Worm (Caenorhabditis elegans) whole organism, early embryonic: ENCODE data around the gene lam-2.

ENCODE experiments used
- B0310.2 ChIP-seq: sonication (generic microtip); optimal IDR thresholded peaks from 2 replicates; lab custom pipeline; 2016; ENCODE audit warnings: mild to moderate bottlenecking, missing genetic modification characterization, missing compliant biosample characterization
- F13C5.2 ChIP-seq: sonication (generic microtip); optimal IDR thresholded peaks from 2 replicates; lab custom pipeline; 2017; ENCODE audit warnings: mild to moderate bottlenecking, missing genetic modification characterization, inconsistent platforms, missing compliant biosample characterization
- aly-1 ChIP-seq: sonication (generic microtip); optimal IDR thresholded peaks from 2 replicates; lab custom pipeline; 2016; ENCODE audit warnings: missing genetic modification characterization, missing compliant biosample characterization
- ama-1 ChIP-seq: fragments of 150-350 bp; optimal IDR thresholded peaks from 2 replicates; lab custom pipeline; 2014
- ceh-13 ChIP-seq: fragments of 200-800 bp; sonication (Bioruptor generic); optimal IDR thresholded peaks from 2 replicates; lab custom pipeline; 2018; ENCODE audit warnings: mild to moderate bottlenecking, missing genetic modification characterization, missing compliant biosample characterization
- ceh-36 ChIP-seq: sonication (generic microtip); optimal IDR thresholded peaks from 2 replicates; lab custom pipeline; 2016; ENCODE audit warnings: missing genetic modification characterization, inconsistent platforms, missing compliant biosample characterization
- ets-7 ChIP-seq: sonication (generic microtip); optimal IDR thresholded peaks from 2 replicates; lab custom pipeline; 2016; ENCODE audit warnings: missing genotype, missing genetic modification characterization, missing compliant biosample characterization
- flt-1 ChIP-seq: fragments of 200-800 bp; sonication (Bioruptor generic); IDR thresholded peaks from 2 replicates; pipeline ENCODE4 v1.3.6; 2022; ENCODE audit warnings: missing genetic modification characterization, missing compliant biosample characterization
- hmbx-1 ChIP-seq: sonication (generic microtip); optimal IDR thresholded peaks from 2 replicates; lab custom pipeline; 2016; ENCODE audit warnings: mild to moderate bottlenecking, missing genetic modification characterization, missing compliant biosample characterization
- hmg-4 ChIP-seq: fragments of 200-800 bp; sonication (Bioruptor generic); optimal IDR thresholded peaks from 2 replicates; lab custom pipeline; 2018; ENCODE audit warnings: mild to moderate bottlenecking, missing genetic modification characterization, missing compliant biosample characterization
- hnd-1 ChIP-seq: sonication (generic microtip); optimal IDR thresholded peaks from 2 replicates; lab custom pipeline; 2016; ENCODE audit warnings: missing genetic modification characterization, missing compliant biosample characterization
- pes-1 ChIP-seq: fragments of 200-800 bp; sonication (Bioruptor generic); IDR thresholded peaks from 2 replicates; pipeline ENCODE4 v1.3.6; 2022; ENCODE audit warnings: missing genetic modification reagents, missing genetic modification characterization, missing compliant biosample characterization
- scrt-1 ChIP-seq: fragments of 200-800 bp; sonication (Bioruptor generic); IDR thresholded peaks from 2 replicates; pipeline ENCODE4 v1.3.6; 2022; ENCODE audit warnings: missing genetic modification characterization, missing compliant biosample characterization
- sea-1 ChIP-seq: fragments of 200-800 bp; sonication (Bioruptor generic); conservative IDR thresholded peaks from 2 replicates; pipeline ENCODE4 v1.3.6; 2022; ENCODE audit warnings: missing genetic modification characterization, missing compliant biosample characterization
- tbx-11 ChIP-seq: fragments of 200-800 bp; sonication (Bioruptor generic); IDR thresholded peaks from 2 replicates; pipeline ENCODE4 v1.3.6; 2022; ENCODE audit warnings: missing genetic modification characterization, missing compliant biosample characterization
- tbx-37 ChIP-seq: fragments of 200-800 bp; sonication (Bioruptor generic); conservative IDR thresholded peaks from 2 replicates; pipeline ENCODE4 v1.3.6; 2022; ENCODE audit warnings: missing genetic modification reagents, missing genetic modification characterization, missing compliant biosample characterization
- tra-4 ChIP-seq: sonication (generic microtip); optimal IDR thresholded peaks from 2 replicates; lab custom pipeline; 2017; ENCODE audit warnings: missing genetic modification characterization, missing compliant biosample characterization

Gene lam-2

DNA sequence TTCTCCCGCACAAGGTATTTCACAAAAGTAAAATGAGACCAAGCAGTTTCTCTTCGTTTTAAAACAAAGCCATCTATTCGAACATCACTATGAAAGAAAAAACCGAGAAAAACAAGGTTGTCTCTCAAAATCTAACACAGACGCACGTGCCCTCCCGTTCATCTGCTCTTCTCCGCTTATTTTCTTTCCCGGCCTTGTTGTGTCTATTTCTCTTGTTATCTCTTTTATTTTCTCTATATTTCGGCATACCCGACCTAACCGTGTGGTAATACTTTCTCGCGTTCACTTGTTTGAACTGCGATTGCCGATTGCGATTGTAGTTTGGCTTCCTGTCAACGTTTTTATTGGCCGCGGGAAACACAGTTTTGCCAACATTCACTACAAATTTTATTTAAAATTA, 21.6 kb downstream of the lam-2 start:
- TF ChIP-seq flt-1 = no peak
- no peak for TF ChIP-seq hmg-4 (GFP tag; lab: Kevin White, UChicago)
- TF ChIP-seq hnd-1 (tag; lab: Kevin White, UChicago) = no peak
- no peak for TF ChIP-seq B0310.2
- TF ChIP-seq tra-4 (tag; lab: Kevin White, UChicago) = no peak
- TF ChIP-seq pes-1 = no peak

DNA sequence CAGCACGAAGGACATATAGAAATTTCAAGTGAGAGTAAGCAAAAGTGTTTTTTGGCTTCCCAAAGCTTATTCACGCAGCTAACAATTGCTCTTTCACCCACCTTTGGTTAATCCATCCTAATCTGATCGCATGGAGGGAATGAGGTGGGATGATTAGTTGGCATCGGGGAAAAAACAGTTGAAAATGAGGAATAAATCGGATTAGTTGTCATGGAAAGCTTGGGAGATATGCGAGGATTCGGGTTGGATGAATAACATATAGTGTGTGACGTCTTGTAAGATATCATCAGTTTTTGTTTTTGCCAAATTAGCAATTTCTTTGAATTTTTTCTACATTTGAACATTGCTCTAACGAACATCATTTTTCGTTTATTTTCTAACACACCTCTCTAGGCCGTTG, 22.4 kb downstream of the lam-2 start:
- TF ChIP-seq tra-4 (tag; lab: Kevin White, UChicago) = no peak
- TF ChIP-seq ceh-13 (GFP tag; lab: Kevin White, UChicago) = no peak

DNA sequence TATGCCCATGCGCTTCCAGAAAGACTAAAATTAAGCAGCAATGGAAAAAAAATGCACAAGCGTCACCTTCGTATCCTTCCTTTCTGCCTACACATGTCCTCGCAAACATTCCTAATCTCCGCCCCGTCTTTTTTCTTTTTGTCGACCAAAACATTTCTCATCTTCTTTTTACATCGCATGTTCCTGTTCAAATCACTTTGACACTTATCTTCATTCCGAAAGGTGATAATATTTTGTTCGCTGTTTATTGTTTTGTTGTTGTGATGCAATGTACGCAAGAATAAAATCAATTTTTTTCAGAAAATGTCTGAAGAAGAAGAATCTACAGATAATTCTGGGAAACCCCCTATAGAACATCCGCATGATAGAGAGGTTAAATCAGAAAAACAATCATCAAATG, 24.7 kb downstream of the lam-2 start, which contains the start of gene ist-1:
Gene ist-1 (plus strand): TSS at position 301 of the 400 bp plus-strand sequence.
- no peak for TF ChIP-seq sea-1
- TF ChIP-seq tbx-37 (GFP tag; lab: Robert Waterston, UW) = no peak
- TF ChIP-seq ceh-13 (GFP tag; lab: Kevin White, UChicago) = no peak
- TF ChIP-seq hmg-4 (GFP tag; lab: Kevin White, UChicago) = no peak
- TF ChIP-seq aly-1 (tag; lab: Kevin White, UChicago) = no peak
- no peak for TF ChIP-seq tra-4 (tag; lab: Kevin White, UChicago)
- TF ChIP-seq hmbx-1 (tag; lab: Kevin White, UChicago) = no peak
- no peak for TF ChIP-seq F13C5.2
- TF ChIP-seq flt-1 = no peak
- no peak for TF ChIP-seq hnd-1 (tag; lab: Kevin White, UChicago)
- TF ChIP-seq scrt-1 = no peak
- TF ChIP-seq ets-7 = no peak
- no peak for TF ChIP-seq B0310.2

DNA sequence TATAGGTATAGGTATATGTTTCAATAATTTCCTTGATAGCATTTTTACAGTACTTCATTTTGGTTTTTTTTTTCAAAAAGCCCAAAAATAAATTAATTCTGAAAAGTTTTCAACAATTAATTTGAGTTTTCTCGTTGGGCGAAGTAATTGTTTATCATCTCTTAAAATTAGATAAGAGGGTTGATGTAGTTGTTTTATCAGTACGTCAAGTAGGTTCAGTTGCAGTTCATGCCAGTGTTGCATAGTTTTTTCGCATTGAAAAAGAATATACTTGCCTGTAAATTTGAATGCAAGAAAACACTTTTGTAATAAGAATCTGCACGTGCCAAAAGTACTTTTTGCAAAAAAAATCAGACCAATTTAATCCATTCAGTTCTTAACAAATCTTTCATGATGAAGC, 25.9 kb downstream of the lam-2 start:
- TF ChIP-seq hnd-1 (tag; lab: Kevin White, UChicago) (no peak), ceh-36 (no peak), ceh-13 (GFP tag; lab: Kevin White, UChicago) (no peak), ama-1 (lab: Kevin White, UChicago) (no peak), tbx-11 (no peak), aly-1 (tag; lab: Kevin White, UChicago) (no peak)

DNA sequence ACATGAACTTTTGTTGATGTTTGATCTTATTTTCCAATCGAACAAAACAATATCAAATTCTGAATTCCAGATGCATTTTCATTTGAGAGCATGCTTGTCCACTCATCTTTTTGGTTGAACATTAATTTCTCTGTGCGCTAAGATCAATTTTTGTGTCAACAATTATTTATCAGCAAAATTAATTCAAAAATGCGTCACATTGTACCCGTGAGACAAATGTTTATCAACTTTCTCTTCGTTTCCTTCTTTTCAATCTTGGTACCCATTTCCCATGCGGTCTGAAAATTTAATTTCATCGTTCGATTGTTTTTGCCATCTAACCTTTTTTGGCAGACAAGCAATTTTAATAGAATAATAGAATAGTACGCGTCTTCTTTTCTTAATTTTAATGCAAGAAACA, 27.0 kb downstream of the lam-2 start:
- TF ChIP-seq sea-1 (no peak), aly-1 (tag; lab: Kevin White, UChicago) (no peak), pes-1 (no peak), ets-7 (no peak), hmbx-1 (tag; lab: Kevin White, UChicago) (no peak), tra-4 (tag; lab: Kevin White, UChicago) (no peak), flt-1 (no peak), ceh-36 (no peak), B0310.2 (no peak), tbx-37 (GFP tag; lab: Robert Waterston, UW) (no peak), ceh-13 (GFP tag; lab: Kevin White, UChicago) (no peak), hnd-1 (tag; lab: Kevin White, UChicago) (no peak), scrt-1 (no peak), F13C5.2 (no peak), ama-1 (lab: Kevin White, UChicago) (no peak), tbx-11 (no peak)

DNA sequence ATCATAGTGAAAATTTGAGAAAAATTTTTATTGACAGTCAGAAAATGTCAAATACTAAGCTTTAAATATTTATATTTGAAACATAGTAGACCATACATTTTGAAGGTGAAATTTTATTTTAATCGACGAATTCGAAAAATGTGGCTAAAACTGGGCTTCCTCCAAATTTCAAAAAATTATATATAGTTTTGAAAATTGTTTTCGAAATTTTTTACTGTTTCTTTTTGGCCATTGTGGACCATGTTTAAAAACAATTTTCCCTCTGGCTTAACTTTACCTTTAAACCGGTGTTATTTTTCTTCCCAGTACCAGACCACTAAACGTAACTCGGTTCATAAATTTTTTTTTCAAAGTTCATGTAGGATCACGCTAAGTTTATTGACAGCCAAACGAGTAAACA, 28.4 kb downstream of the lam-2 start:
- TF ChIP-seq ceh-36 = no peak
- no peak for TF ChIP-seq ama-1 (lab: Kevin White, UChicago)
- TF ChIP-seq sea-1 = no peak
- no peak for TF ChIP-seq pes-1
- TF ChIP-seq F13C5.2 = no peak
- no peak for TF ChIP-seq aly-1 (tag; lab: Kevin White, UChicago)
- no peak for TF ChIP-seq ets-7

DNA sequence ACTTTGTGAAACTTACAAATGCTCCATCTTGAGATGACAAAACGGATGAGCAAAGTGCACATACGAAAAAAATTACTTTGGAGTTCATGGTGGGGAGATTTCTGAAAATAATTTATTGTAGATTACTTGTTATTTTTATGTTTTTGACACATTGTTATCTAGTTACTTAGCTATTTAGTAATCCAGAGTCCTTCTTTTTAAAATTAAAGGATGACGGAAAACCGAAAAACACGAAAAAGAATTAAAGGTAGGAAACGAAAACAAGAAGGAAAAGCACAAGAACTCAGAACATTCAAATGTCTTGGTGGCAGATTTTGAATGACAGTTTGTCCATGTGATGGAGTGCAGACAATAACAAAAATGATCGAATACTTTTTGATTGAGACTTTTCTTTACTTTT, 34.1 kb downstream of the lam-2 start, which contains the start of gene hen-1:
Gene hen-1 (minus strand): TSS at position 101 of the 400 bp plus-strand sequence.
- no peak for TF ChIP-seq aly-1 (tag; lab: Kevin White, UChicago)
- TF ChIP-seq ceh-13 (GFP tag; lab: Kevin White, UChicago) = no peak
- no peak for TF ChIP-seq tbx-11
- no peak for TF ChIP-seq hnd-1 (tag; lab: Kevin White, UChicago)
- TF ChIP-seq tbx-37 (GFP tag; lab: Robert Waterston, UW) = no peak
- no peak for TF ChIP-seq hmbx-1 (tag; lab: Kevin White, UChicago)
- no peak for TF ChIP-seq tra-4 (tag; lab: Kevin White, UChicago)
- no peak for TF ChIP-seq sea-1
- TF ChIP-seq ama-1 (lab: Kevin White, UChicago) = no peak
- TF ChIP-seq hmg-4 (GFP tag; lab: Kevin White, UChicago) = no peak

DNA sequence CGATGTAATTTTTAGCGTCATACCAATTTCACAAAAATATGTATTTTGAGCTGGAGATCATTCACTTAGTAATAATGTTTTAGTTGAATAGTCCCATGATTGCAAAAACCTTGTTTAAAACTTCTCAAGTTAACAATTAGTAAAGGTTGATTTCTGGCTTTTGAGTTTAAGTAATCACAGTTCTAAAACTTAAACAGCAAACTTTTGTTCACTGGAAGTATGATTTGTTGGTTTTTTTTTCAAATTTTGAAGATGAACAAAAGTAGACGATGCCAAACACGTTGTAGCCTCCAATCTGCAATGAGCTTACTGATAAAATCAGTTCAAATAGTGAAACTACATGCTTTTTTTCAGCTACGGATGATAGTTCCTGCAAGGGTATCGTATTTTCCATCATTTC, 38.5 kb downstream of the lam-2 start, which contains the start of gene C36B7.1:
Gene C36B7.1 (plus strand): TSS at position 301 of the 400 bp plus-strand sequence.
- no peak for TF ChIP-seq F13C5.2
- no peak for TF ChIP-seq hnd-1 (tag; lab: Kevin White, UChicago)
- TF ChIP-seq flt-1 = no peak
- no peak for TF ChIP-seq scrt-1
- no peak for TF ChIP-seq tbx-37 (GFP tag; lab: Robert Waterston, UW)
- TF ChIP-seq aly-1 (tag; lab: Kevin White, UChicago) = no peak
- no peak for TF ChIP-seq ets-7
- no peak for TF ChIP-seq B0310.2
- no peak for TF ChIP-seq pes-1
- TF ChIP-seq ama-1 (lab: Kevin White, UChicago) = no peak
- TF ChIP-seq hmg-4 (GFP tag; lab: Kevin White, UChicago) = no peak
- TF ChIP-seq tra-4 (tag; lab: Kevin White, UChicago) = no peak

DNA sequence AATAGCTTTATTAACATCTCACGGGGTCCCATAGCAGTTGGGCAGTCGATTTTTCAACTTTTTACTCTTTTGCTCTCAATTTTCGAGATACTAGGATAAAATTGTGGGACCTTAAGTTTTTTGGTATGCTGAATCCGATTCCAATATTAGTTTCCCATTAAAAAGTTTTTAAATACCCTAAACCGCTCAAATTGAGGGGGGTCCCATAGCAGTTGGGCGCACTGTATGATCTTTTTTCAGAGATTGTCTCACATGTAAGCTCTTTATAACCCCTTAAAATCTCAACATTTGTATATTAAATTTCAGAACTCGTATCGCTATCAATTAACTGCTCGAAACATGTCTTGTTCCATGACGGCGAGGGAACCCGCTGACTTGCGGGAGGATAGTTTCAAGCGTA, 44.9 kb downstream of the lam-2 start, which contains the start of gene C36B7.2:
Gene C36B7.2 (plus strand): TSS at position 301 of the 400 bp plus-strand sequence.
- no peak for TF ChIP-seq aly-1 (tag; lab: Kevin White, UChicago)
- no peak for TF ChIP-seq tra-4 (tag; lab: Kevin White, UChicago)
- no peak for TF ChIP-seq tbx-37 (GFP tag; lab: Robert Waterston, UW)
- TF ChIP-seq F13C5.2 = no peak
- no peak for TF ChIP-seq ceh-36
- no peak for TF ChIP-seq pes-1
- no peak for TF ChIP-seq flt-1
- no peak for TF ChIP-seq hmg-4 (GFP tag; lab: Kevin White, UChicago)
- no peak for TF ChIP-seq tbx-11
